Worm (Caenorhabditis elegans): ENCODE measurements around the gene srh-283.

ce11 chrV:17812127-17812526, 47.0 kb downstream of the srh-283 start:
- TF ChIP-seq ztf-11 (tag; optimal IDR thresholded peaks at IDR 0.05) (no peak), nhr-12 (tag; optimal IDR thresholded peaks at IDR 0.05) (no peak), blmp-1 (tag; optimal IDR thresholded peaks at IDR 0.05) (no peak), nhr-28 (tag; optimal IDR thresholded peaks at IDR 0.05) (no peak), hlh-1 (tag; optimal IDR thresholded peaks at IDR 0.05) (no peak), nhr-237 (tag; optimal IDR thresholded peaks at IDR 0.05) (no peak)

Measured in whole organism, mixed stage, embryonic.